Fruit fly (Drosophila melanogaster) whole organism, embryonic: ENCODE measurements around the gene Nsun5.

ENCODE experiments used
- Antp ChIP-seq: fragments of 200-800 bp; sonication (Bioruptor generic); optimal IDR thresholded peaks from 3 replicates; lab custom pipeline; 2016; ENCODE audit warnings: missing biosample characterization, missing genetic modification characterization
- B-H1 ChIP-seq: fragments of 200-800 bp; sonication (Bioruptor generic); IDR thresholded peaks from 3 replicates; pipeline ENCODE4 v1.3.6; 2022; ENCODE audit warnings: missing biosample characterization, missing genetic modification characterization
- Bdp1 ChIP-seq: fragments of 200-800 bp; sonication (Bioruptor generic); optimal IDR thresholded peaks from 3 replicates; lab custom pipeline; 2016; ENCODE audit warnings: missing biosample characterization, missing genetic modification characterization
- CG10147 ChIP-seq: fragments of 200-800 bp; sonication (Bioruptor generic); optimal IDR thresholded peaks from 2 replicates; lab custom pipeline; 2019; ENCODE audit warnings: missing biosample characterization, mild to moderate bottlenecking, missing genetic modification characterization, moderate library complexity
- CG10321 ChIP-seq: fragments of 200-800 bp; sonication (Bioruptor generic); IDR thresholded peaks from 2 replicates; pipeline ENCODE4 v1.3.6; 2022; ENCODE audit warnings: missing biosample characterization, missing genetic modification characterization
- CG10565 ChIP-seq: fragments of 200-800 bp; sonication (Bioruptor generic); optimal IDR thresholded peaks from 3 replicates; lab custom pipeline; 2016; ENCODE audit warnings: missing biosample characterization, mild to moderate bottlenecking, missing genetic modification characterization
- CG10654 ChIP-seq: fragments of 200-800 bp; sonication (Bioruptor generic); optimal IDR thresholded peaks from 2 replicates; lab custom pipeline; 2016; ENCODE audit warnings: missing biosample characterization, missing genetic modification characterization
- CG11247 ChIP-seq: fragments of 200-800 bp; sonication (Bioruptor generic); IDR thresholded peaks from 2 replicates; pipeline ENCODE4 v1.3.6; 2022; ENCODE audit warnings: missing biosample characterization, missing genetic modification characterization
- CG12104 ChIP-seq: fragments of 200-800 bp; sonication (Bioruptor generic); optimal IDR thresholded peaks from 3 replicates; lab custom pipeline; 2016; ENCODE audit warnings: missing biosample characterization, missing genetic modification characterization
- CG12219 ChIP-seq: fragments of 200-800 bp; sonication (Bioruptor generic); optimal IDR thresholded peaks from 3 replicates; lab custom pipeline; 2018; ENCODE audit warnings: missing biosample characterization, mild to moderate bottlenecking, missing genetic modification characterization
- CG12659 ChIP-seq: fragments of 200-800 bp; sonication (Bioruptor generic); optimal IDR thresholded peaks from 3 replicates; lab custom pipeline; 2017; ENCODE audit warnings: mild to moderate bottlenecking, missing biosample characterization, missing genetic modification reagents, missing genetic modification characterization
- CG13123 ChIP-seq: fragments of 200-800 bp; sonication (Bioruptor generic); optimal IDR thresholded peaks from 2 replicates; lab custom pipeline; 2016; ENCODE audit warnings: missing biosample characterization, missing genetic modification characterization
- CG16779 ChIP-seq: fragments of 200-800 bp; sonication (Bioruptor generic); IDR thresholded peaks from 2 replicates; pipeline ENCODE4 v1.3.6; 2022; ENCODE audit warnings: missing biosample characterization, missing genetic modification characterization
- CG16813 ChIP-seq: fragments of 200-800 bp; sonication (Bioruptor generic); IDR thresholded peaks from 3 replicates; pipeline ENCODE4 v1.3.6; 2022; ENCODE audit warnings: missing biosample characterization, missing genetic modification characterization; ENCODE audit not compliant: partially characterized antibody
- CG18476 ChIP-seq: fragments of 200-800 bp; sonication (Bioruptor generic); optimal IDR thresholded peaks from 2 replicates; lab custom pipeline; 2016; ENCODE audit warnings: missing biosample characterization, mild to moderate bottlenecking, missing genetic modification characterization
- CG30403 ChIP-seq: fragments of 200-800 bp; sonication (Bioruptor generic); optimal IDR thresholded peaks from 3 replicates; lab custom pipeline; 2016; ENCODE audit warnings: missing biosample characterization, missing genetic modification characterization
- CG30431 ChIP-seq: fragments of 200-800 bp; sonication (Bioruptor generic); optimal IDR thresholded peaks from 2 replicates; lab custom pipeline; 2017; ENCODE audit warnings: missing biosample characterization, missing genetic modification characterization
- CG3281 ChIP-seq: fragments of 200-800 bp; sonication (Bioruptor generic); optimal IDR thresholded peaks from 3 replicates; lab custom pipeline; 2017; ENCODE audit warnings: missing biosample characterization, mild to moderate bottlenecking, missing genetic modification characterization
- CG34376 ChIP-seq: fragments of 200-800 bp; sonication (Bioruptor generic); optimal IDR thresholded peaks from 2 replicates; lab custom pipeline; 2018; ENCODE audit warnings: missing biosample characterization, mild to moderate bottlenecking, missing genetic modification characterization
- CG4328 ChIP-seq: fragments of 200-800 bp; sonication (Bioruptor generic); optimal IDR thresholded peaks from 3 replicates; lab custom pipeline; 2017; ENCODE audit warnings: missing biosample characterization, missing genetic modification reagents, missing genetic modification characterization
- CG4820 ChIP-seq: fragments of 200-800 bp; sonication (Bioruptor generic); optimal IDR thresholded peaks from 3 replicates; lab custom pipeline; 2016; ENCODE audit warnings: missing biosample characterization, missing genetic modification characterization
- CG5245 ChIP-seq: fragments of 200-800 bp; sonication (Bioruptor generic); optimal IDR thresholded peaks from 3 replicates; lab custom pipeline; 2016; ENCODE audit warnings: missing biosample characterization, missing genetic modification characterization
- CG7271 ChIP-seq: fragments of 200-800 bp; sonication (Bioruptor generic); optimal IDR thresholded peaks from 2 replicates; lab custom pipeline; 2018; ENCODE audit warnings: missing biosample characterization, mild to moderate bottlenecking, missing genetic modification characterization, moderate library complexity
- CG9609 ChIP-seq: fragments of 200-800 bp; sonication (Bioruptor generic); optimal IDR thresholded peaks from 3 replicates; lab custom pipeline; 2016; ENCODE audit warnings: missing biosample characterization, missing genetic modification characterization
- Dp ChIP-seq: fragments of 200-800 bp; sonication (Bioruptor generic); optimal IDR thresholded peaks from 2 replicates; lab custom pipeline; 2018; ENCODE audit warnings: missing biosample characterization, mild to moderate bottlenecking, missing genetic modification characterization, moderate library complexity
- Dref ChIP-seq: fragments of 200-800 bp; sonication (Bioruptor generic); IDR thresholded peaks from 2 replicates; pipeline ENCODE4 v1.3.6; 2022; ENCODE audit warnings: missing biosample characterization, missing genetic modification characterization
- H15 ChIP-seq: fragments of 200-800 bp; sonication (Bioruptor generic); IDR thresholded peaks from 3 replicates; pipeline ENCODE4 v1.3.6; 2022; ENCODE audit warnings: missing biosample characterization, missing genetic modification characterization
- Lhr ChIP-seq: fragments of 200-800 bp; sonication (Bioruptor generic); optimal IDR thresholded peaks from 3 replicates; lab custom pipeline; 2017; ENCODE audit warnings: mild to moderate bottlenecking, missing biosample characterization, missing genetic modification reagents, missing genetic modification characterization
- Mad ChIP-seq: fragments of 200-800 bp; sonication (Bioruptor generic); optimal IDR thresholded peaks from 2 replicates; lab custom pipeline; 2016; ENCODE audit warnings: missing biosample characterization, missing genetic modification characterization
- Med ChIP-seq: fragments of 200-800 bp; sonication (Bioruptor generic); peaks from one replicate; lab custom pipeline; 2016; ENCODE audit warnings: missing biosample characterization, missing genetic modification characterization, mild to moderate bottlenecking, inconsistent platforms, moderate library complexity
- Nf-YC ChIP-seq: fragments of 200-800 bp; optimal IDR thresholded peaks from 3 replicates; lab custom pipeline; 2019; ENCODE audit warnings: missing biosample characterization, mild to moderate bottlenecking, missing genetic modification characterization, moderate library complexity
- Opbp ChIP-seq: fragments of 200-800 bp; sonication (Bioruptor generic); IDR thresholded peaks from 3 replicates; pipeline ENCODE4 v1.3.6; 2022; ENCODE audit warnings: missing biosample characterization, missing genetic modification characterization; ENCODE audit not compliant: partially characterized antibody
- YL-1 ChIP-seq: fragments of 200-800 bp; sonication (Bioruptor generic); optimal IDR thresholded peaks from 3 replicates; lab custom pipeline; 2017; ENCODE audit warnings: missing biosample characterization, mild to moderate bottlenecking, missing genetic modification characterization
- ap ChIP-seq: fragments of 200-800 bp; sonication (Bioruptor generic); IDR thresholded peaks from 2 replicates; pipeline ENCODE4 v1.3.6; 2022; ENCODE audit warnings: missing biosample characterization, missing genetic modification characterization
- chm ChIP-seq: fragments of 200-800 bp; sonication (Bioruptor generic); IDR thresholded peaks from 2 replicates; pipeline ENCODE4 v1.3.6; 2022; ENCODE audit warnings: missing biosample characterization, missing genetic modification characterization
- croc ChIP-seq: fragments of 200-800 bp; sonication (Bioruptor generic); conservative IDR thresholded peaks from 3 replicates; pipeline ENCODE4 v1.3.6; 2022; ENCODE audit warnings: missing biosample characterization, missing genetic modification characterization
- dpn ChIP-seq, 2 experiments: fragments of 200-800 bp; sonication (Bioruptor generic); optimal IDR thresholded peaks; 3 replicates each; lab custom pipeline; 2016; ENCODE audit warnings: missing biosample characterization in 2 of 2, missing genetic modification characterization in 2 of 2
- fd102C ChIP-seq: fragments of 200-800 bp; sonication (Bioruptor generic); optimal IDR thresholded peaks from 2 replicates; lab custom pipeline; 2018; ENCODE audit warnings: missing biosample characterization, mild to moderate bottlenecking, missing genetic modification characterization, moderate library complexity
- fd96Cb ChIP-seq: fragments of 200-800 bp; sonication (Bioruptor generic); optimal IDR thresholded peaks from 2 replicates; lab custom pipeline; 2018; ENCODE audit warnings: missing biosample characterization, mild to moderate bottlenecking, missing genetic modification characterization, moderate library complexity
- gcm2 ChIP-seq: fragments of 200-800 bp; sonication (Bioruptor generic); optimal IDR thresholded peaks from 2 replicates; lab custom pipeline; 2016; ENCODE audit warnings: missing biosample characterization, missing genetic modification characterization
- hth ChIP-seq: fragments of >200 bp; optimal IDR thresholded peaks from 2 replicates; lab custom pipeline; 2017; ENCODE audit warnings: inconsistent platforms
- lola ChIP-seq, 3 experiments: fragments of >200 bp in 2 of 3; fragments of 200-800 bp in 1 of 3; sonication (Bioruptor generic) in 1 of 3; optimal IDR thresholded peaks; 2 replicates each; lab custom pipeline; 2017 to 2019; ENCODE audit warnings: missing biosample characterization in 3 of 3, missing genetic modification characterization in 3 of 3, mild to moderate bottlenecking in 1 of 3, moderate library complexity in 1 of 3
- maf-S ChIP-seq: fragments of 200-800 bp; sonication (Bioruptor generic); optimal IDR thresholded peaks from 2 replicates; lab custom pipeline; 2016; ENCODE audit warnings: missing biosample characterization, missing genetic modification characterization
- mirr ChIP-seq: fragments of 200-800 bp; sonication (Bioruptor generic); optimal IDR thresholded peaks from 3 replicates; lab custom pipeline; 2018; ENCODE audit warnings: missing biosample characterization, mild to moderate bottlenecking, missing genetic modification characterization
- pb ChIP-seq: fragments of 200-800 bp; sonication (Bioruptor generic); optimal IDR thresholded peaks from 3 replicates; lab custom pipeline; 2016; ENCODE audit warnings: missing biosample characterization, missing genetic modification characterization
- run ChIP-seq: fragments of 200-800 bp; sonication (Bioruptor generic); optimal IDR thresholded peaks from 3 replicates; lab custom pipeline; 2018; ENCODE audit warnings: missing biosample characterization, mild to moderate bottlenecking, missing genetic modification characterization
- sim ChIP-seq: fragments of 200-800 bp; sonication (Bioruptor generic); IDR thresholded peaks from 2 replicates; pipeline ENCODE4 v1.3.6; 2022; ENCODE audit warnings: missing biosample characterization, missing genetic modification characterization
- sqz ChIP-seq: fragments of 200-800 bp; sonication (Bioruptor generic); optimal IDR thresholded peaks from 3 replicates; lab custom pipeline; 2018; ENCODE audit warnings: missing biosample characterization, mild to moderate bottlenecking, missing genetic modification characterization
- tap ChIP-seq: fragments of 200-800 bp; optimal IDR thresholded peaks from 3 replicates; lab custom pipeline; 2019; ENCODE audit warnings: missing biosample characterization, mild to moderate bottlenecking, missing genetic modification characterization, moderate library complexity
- tin ChIP-seq: fragments of 200-800 bp; sonication (Bioruptor generic); optimal IDR thresholded peaks from 3 replicates; lab custom pipeline; 2016; ENCODE audit warnings: missing biosample characterization, missing genetic modification characterization
- usp ChIP-seq: fragments of >200 bp; optimal IDR thresholded peaks from 2 replicates; lab custom pipeline; 2017; ENCODE audit warnings: missing biosample characterization, missing genetic modification characterization
- wek ChIP-seq: fragments of 200-800 bp; sonication (Bioruptor generic); optimal IDR thresholded peaks from 3 replicates; lab custom pipeline; 2018; ENCODE audit warnings: missing biosample characterization, mild to moderate bottlenecking, missing genetic modification characterization, moderate library complexity

Gene Nsun5

DNA sequence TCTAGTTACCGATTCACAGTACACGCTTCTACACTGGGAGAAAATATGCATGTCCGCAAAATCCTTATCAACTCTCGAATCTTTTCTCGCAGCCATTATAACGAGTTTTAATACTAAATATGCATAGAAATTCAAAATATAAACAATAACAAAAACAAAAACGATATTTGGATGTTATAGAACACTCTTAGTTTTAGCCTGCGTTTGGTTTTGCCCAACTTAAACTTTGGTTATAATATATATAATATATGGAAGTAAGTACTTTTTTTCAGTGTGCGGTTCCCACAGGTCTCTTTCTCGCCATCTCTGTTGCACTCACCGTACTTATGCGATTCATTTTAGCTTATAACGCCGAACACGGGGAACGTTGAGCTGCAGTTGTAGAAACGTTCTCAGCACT lies 49.7 kb upstream of the Nsun5 start, which contains the start of gene cry (continued):
- TF ChIP-seq CG30403 (GFP tag; lab: Kevin White, UChicago), result peak; percentile 60
- peak in 1 of 3 experiments; percentile 78 for TF ChIP-seq lola (GFP tag; optimal IDR thresholded peaks at IDR 0.05; lab: Kevin White, UChicago)
- no peak for TF ChIP-seq CG4328 (GFP tag; lab: Kevin White, UChicago)
- peak; percentile 49; the same call in 1 of the 3 replicates for TF ChIP-seq croc (GFP tag; lab: Robert Waterston, UW)
- TF ChIP-seq CG11247 (GFP tag; lab: Robert Waterston, UW), result no peak
- TF ChIP-seq chm, result no peak
- peak; percentile 22 for TF ChIP-seq CG3281
- no peak for TF ChIP-seq CG18476 (GFP tag; lab: Kevin White, UChicago)
- TF ChIP-seq CG34376, result no peak
- no peak for TF ChIP-seq CG10321 (GFP tag; lab: Robert Waterston, UW)
- TF ChIP-seq CG12659 (GFP tag; lab: Kevin White, UChicago), result peak; percentile 24
- TF ChIP-seq CG9609 (GFP tag; lab: Kevin White, UChicago), result no peak
- TF ChIP-seq Antp (GFP tag; lab: Kevin White, UChicago), result no peak
- no peak for TF ChIP-seq sqz (GFP tag; lab: Kevin White, UChicago)
- TF ChIP-seq mirr (GFP tag; lab: Kevin White, UChicago), result no peak
- TF ChIP-seq maf-S (GFP tag; lab: Kevin White, UChicago), result no peak
- TF ChIP-seq dpn (GFP tag; optimal IDR thresholded peaks at IDR 0.05; lab: Kevin White, UChicago), result peak in 1 of 2 experiments; percentile 45
- TF ChIP-seq usp, result no peak
- TF ChIP-seq Bdp1 (GFP tag; lab: Kevin White, UChicago), result no peak
- TF ChIP-seq hth (lab: Kevin White, UChicago), result no peak
- TF ChIP-seq Dref (GFP tag; lab: Robert Waterston, UW), result no peak
- TF ChIP-seq CG30431 (GFP tag; lab: Kevin White, UChicago), result peak; percentile 31
- TF ChIP-seq tin (GFP tag; lab: Kevin White, UChicago), result peak; percentile 49
- no peak for TF ChIP-seq ap (GFP tag; lab: Robert Waterston, UW)
- TF ChIP-seq CG4820 (GFP tag; lab: Kevin White, UChicago), result peak; percentile 41
- TF ChIP-seq fd102C, result no peak
- no peak for TF ChIP-seq YL-1 (GFP tag; lab: Kevin White, UChicago)
- TF ChIP-seq Mad (GFP tag; lab: Kevin White, UChicago), result no peak
- no peak for TF ChIP-seq pb (GFP tag; lab: Kevin White, UChicago)
- peak; percentile 82 for TF ChIP-seq fd96Cb (tag; lab: Kevin White, UChicago)
- TF ChIP-seq CG13123 (GFP tag; lab: Kevin White, UChicago), result no peak
- TF ChIP-seq B-H1 (GFP tag; lab: Robert Waterston, UW), result no peak; the same call in 2 of the 3 replicates
- TF ChIP-seq H15 (GFP tag; lab: Robert Waterston, UW), result no peak
- TF ChIP-seq run, result no peak
- TF ChIP-seq CG12104 (GFP tag; lab: Kevin White, UChicago), result peak; percentile 8
- TF ChIP-seq CG10654, result peak; percentile 2
- no peak for TF ChIP-seq CG10147 (GFP tag; lab: Kevin White, UChicago)
- no peak for TF ChIP-seq Opbp (GFP tag; lab: Robert Waterston, UW)
- no peak for TF ChIP-seq sim (GFP tag; lab: Robert Waterston, UW)
- no peak for TF ChIP-seq Nf-YC (tag; lab: Kevin White, UChicago)
- TF ChIP-seq Lhr (GFP tag; lab: Kevin White, UChicago), result peak; percentile 50
- peak; percentile 13 for TF ChIP-seq tap
- TF ChIP-seq Dp, result no peak
- TF ChIP-seq CG10565 (GFP tag; lab: Kevin White, UChicago), result no peak
- TF ChIP-seq CG16779 (GFP tag; lab: Robert Waterston, UW), result no peak
- no peak for TF ChIP-seq gcm2 (GFP tag; lab: Kevin White, UChicago)
- no peak for TF ChIP-seq Med (GFP tag; lab: Kevin White, UChicago)
- TF ChIP-seq wek (GFP tag; lab: Kevin White, UChicago), result no peak
- no peak for TF ChIP-seq CG7271
- TF ChIP-seq CG16813 (GFP tag; lab: Robert Waterston, UW), result no peak
- peak; percentile 16 for TF ChIP-seq CG5245 (GFP tag; lab: Kevin White, UChicago)
- peak; percentile 8 for TF ChIP-seq CG12219 (GFP tag; lab: Kevin White, UChicago)
